Worm (Caenorhabditis elegans) whole organism, L4 larva: ENCODE results near the gene Y62E10A.23.

ENCODE experiments used
- dpl-1 ChIP-seq: fragments of 150-350 bp; optimal IDR thresholded peaks from 2 replicates; lab custom pipeline; 2014; ENCODE audit warnings: missing biosample characterization, missing genetic modification reagents, missing genetic modification characterization
- hlh-11 ChIP-seq: fragments of 200-800 bp; sonication (Bioruptor generic); optimal IDR thresholded peaks from 2 replicates; lab custom pipeline; 2018; ENCODE audit warnings: mild to moderate bottlenecking, missing genetic modification characterization, missing compliant biosample characterization

- TF ChIP-seq hlh-11 (tag; lab: Kevin White, UChicago) (no peak), dpl-1 (GFP tag; lab: Kevin White, UChicago) (no peak)
Observed at ce11 chrIV:13408018-13408417, 21.9 kb downstream of the Y62E10A.23 start, which contains the start of gene Y62E10A.19.
